Fruit fly (Drosophila melanogaster) whole organism, embryonic: Measurements from ENCODE around the gene BORCS6.

Experiments used
- Bgb ChIP-seq: fragments of 200-800 bp; sonication (Bioruptor generic); IDR thresholded peaks from 2 replicates; pipeline ENCODE4 v1.3.6; 2022; ENCODE audit warnings: missing biosample characterization, missing genetic modification characterization; ENCODE audit not compliant: partially characterized antibody
- C15 ChIP-seq: fragments of 200-800 bp; sonication (Bioruptor generic); IDR thresholded peaks from 3 replicates; pipeline ENCODE4 v1.3.6; 2022; ENCODE audit warnings: missing biosample characterization, missing genetic modification characterization
- CG10209 ChIP-seq: fragments of 200-800 bp; sonication (Bioruptor generic); optimal IDR thresholded peaks from 3 replicates; lab custom pipeline; 2017; ENCODE audit warnings: missing biosample characterization, mild to moderate bottlenecking, missing genetic modification characterization, missing genetic modification reagents
- CG10565 ChIP-seq: fragments of 200-800 bp; sonication (Bioruptor generic); optimal IDR thresholded peaks from 3 replicates; lab custom pipeline; 2016; ENCODE audit warnings: missing biosample characterization, mild to moderate bottlenecking, missing genetic modification characterization
- CG11247 ChIP-seq: fragments of 200-800 bp; sonication (Bioruptor generic); IDR thresholded peaks from 2 replicates; pipeline ENCODE4 v1.3.6; 2022; ENCODE audit warnings: missing biosample characterization, missing genetic modification characterization
- CG11504 ChIP-seq: fragments of 200-800 bp; sonication (Bioruptor generic); optimal IDR thresholded peaks from 3 replicates; lab custom pipeline; 2019; ENCODE audit warnings: missing biosample characterization, mild to moderate bottlenecking, missing genetic modification characterization, moderate library complexity
- CG14710 ChIP-seq: fragments of 200-800 bp; sonication (Bioruptor generic); optimal IDR thresholded peaks from 3 replicates; lab custom pipeline; 2019; ENCODE audit warnings: missing biosample characterization, mild to moderate bottlenecking, missing genetic modification characterization, moderate library complexity
- CG16779 ChIP-seq: fragments of 200-800 bp; sonication (Bioruptor generic); IDR thresholded peaks from 2 replicates; pipeline ENCODE4 v1.3.6; 2022; ENCODE audit warnings: missing biosample characterization, missing genetic modification characterization
- CG16863 ChIP-seq: fragments of 200-800 bp; sonication (Bioruptor generic); optimal IDR thresholded peaks from 3 replicates; lab custom pipeline; 2016; ENCODE audit warnings: missing biosample characterization, missing genetic modification characterization
- CG17186 ChIP-seq: fragments of 200-800 bp; sonication (Bioruptor generic); optimal IDR thresholded peaks from 3 replicates; lab custom pipeline; 2017; ENCODE audit warnings: missing biosample characterization, missing genetic modification reagents, missing genetic modification characterization
- CG17802 ChIP-seq: fragments of 200-800 bp; sonication (Bioruptor generic); optimal IDR thresholded peaks from 2 replicates; lab custom pipeline; 2018; ENCODE audit warnings: missing biosample characterization, mild to moderate bottlenecking, missing genetic modification characterization, moderate library complexity
- CG3065 ChIP-seq: fragments of 200-800 bp; sonication (Bioruptor generic); optimal IDR thresholded peaks from 2 replicates; lab custom pipeline; 2016; ENCODE audit warnings: missing biosample characterization, missing genetic modification characterization
- CG3847 ChIP-seq: fragments of 200-800 bp; sonication (Bioruptor generic); IDR thresholded peaks from 2 replicates; pipeline ENCODE4 v1.3.6; 2022; ENCODE audit warnings: missing biosample characterization, missing genetic modification characterization
- CG6854 ChIP-seq: fragments of 200-800 bp; sonication (Bioruptor generic); optimal IDR thresholded peaks from 3 replicates; lab custom pipeline; 2017; ENCODE audit warnings: missing biosample characterization, mild to moderate bottlenecking, missing genetic modification characterization
- CG7745 ChIP-seq: fragments of 200-800 bp; sonication (Bioruptor generic); optimal IDR thresholded peaks from 2 replicates; lab custom pipeline; 2018; ENCODE audit warnings: missing biosample characterization, mild to moderate bottlenecking, missing genetic modification characterization, moderate library complexity
- CG7786 ChIP-seq: fragments of 200-800 bp; sonication (Bioruptor generic); optimal IDR thresholded peaks from 2 replicates; lab custom pipeline; 2016; ENCODE audit warnings: missing biosample characterization, missing genetic modification characterization
- CG8765 ChIP-seq: fragments of 200-800 bp; sonication (Bioruptor generic); IDR thresholded peaks from 2 replicates; pipeline ENCODE4 v1.3.6; 2022; ENCODE audit warnings: missing biosample characterization, missing genetic modification characterization
- CG8944 ChIP-seq: fragments of 200-800 bp; sonication (Bioruptor generic); optimal IDR thresholded peaks from 3 replicates; lab custom pipeline; 2016; ENCODE audit warnings: missing biosample characterization, missing genetic modification characterization
- CG9609 ChIP-seq: fragments of 200-800 bp; sonication (Bioruptor generic); optimal IDR thresholded peaks from 3 replicates; lab custom pipeline; 2016; ENCODE audit warnings: missing biosample characterization, missing genetic modification characterization
- CG9797 ChIP-seq: fragments of 200-800 bp; sonication (Bioruptor generic); optimal IDR thresholded peaks from 3 replicates; lab custom pipeline; 2018; ENCODE audit warnings: missing biosample characterization, mild to moderate bottlenecking, missing genetic modification characterization
- CG9876 ChIP-seq: fragments of 200-800 bp; sonication (Bioruptor generic); optimal IDR thresholded peaks from 2 replicates; lab custom pipeline; 2016; ENCODE audit warnings: missing biosample characterization, missing genetic modification characterization
- D19B ChIP-seq: fragments of 200-800 bp; sonication (Bioruptor generic); optimal IDR thresholded peaks from 2 replicates; lab custom pipeline; 2017; ENCODE audit warnings: missing biosample characterization, mild to moderate bottlenecking, missing genetic modification characterization
- Doc2 ChIP-seq: fragments of 200-800 bp; sonication (Bioruptor generic); IDR thresholded peaks from 2 replicates; pipeline ENCODE4 v1.3.6; 2022; ENCODE audit warnings: missing biosample characterization, missing genetic modification characterization
- Max ChIP-seq: fragments of 200-800 bp; sonication (Bioruptor generic); optimal IDR thresholded peaks from 2 replicates; lab custom pipeline; 2016; ENCODE audit warnings: missing biosample characterization, mild to moderate bottlenecking, missing genetic modification characterization
- NK7.1 ChIP-seq: fragments of 200-800 bp; sonication (Bioruptor generic); optimal IDR thresholded peaks from 3 replicates; lab custom pipeline; 2016; ENCODE audit warnings: missing biosample characterization, missing genetic modification characterization
- Nf-YB ChIP-seq: fragments of 200-800 bp; sonication (Bioruptor generic); optimal IDR thresholded peaks from 3 replicates; lab custom pipeline; 2019; ENCODE audit warnings: missing biosample characterization, mild to moderate bottlenecking, missing genetic modification characterization, moderate library complexity
- NfI ChIP-seq: fragments of 200-800 bp; sonication (Bioruptor generic); optimal IDR thresholded peaks from 3 replicates; lab custom pipeline; 2018; ENCODE audit warnings: missing biosample characterization, mild to moderate bottlenecking, missing genetic modification characterization, moderate library complexity
- Xbp1 ChIP-seq: fragments of 200-800 bp; sonication (Bioruptor generic); optimal IDR thresholded peaks from 3 replicates; lab custom pipeline; 2016; ENCODE audit warnings: missing biosample characterization, mild to moderate bottlenecking, missing genetic modification characterization
- ab ChIP-seq: fragments of 200-800 bp; sonication (Bioruptor generic); optimal IDR thresholded peaks from 2 replicates; lab custom pipeline; 2016; ENCODE audit warnings: missing biosample characterization, missing genetic modification characterization
- abd-A ChIP-seq: fragments of 200-800 bp; sonication (Bioruptor generic); optimal IDR thresholded peaks from 3 replicates; lab custom pipeline; 2019; ENCODE audit warnings: missing biosample characterization, mild to moderate bottlenecking, missing genetic modification characterization, moderate library complexity
- ac ChIP-seq: fragments of 200-800 bp; sonication (Bioruptor generic); optimal IDR thresholded peaks from 3 replicates; lab custom pipeline; 2017; ENCODE audit warnings: missing biosample characterization, mild to moderate bottlenecking, missing genetic modification characterization
- ato ChIP-seq: fragments of 200-800 bp; sonication (Bioruptor generic); IDR thresholded peaks from 2 replicates; pipeline ENCODE4 v1.3.6; 2022; ENCODE audit warnings: missing biosample characterization, missing genetic modification characterization; ENCODE audit not compliant: partially characterized antibody
- bigmax ChIP-seq: fragments of 200-800 bp; sonication (Bioruptor generic); optimal IDR thresholded peaks from 2 replicates; lab custom pipeline; 2018; ENCODE audit warnings: missing biosample characterization, mild to moderate bottlenecking, missing genetic modification characterization
- chm ChIP-seq: fragments of 200-800 bp; sonication (Bioruptor generic); IDR thresholded peaks from 2 replicates; pipeline ENCODE4 v1.3.6; 2022; ENCODE audit warnings: missing biosample characterization, missing genetic modification characterization
- chn ChIP-seq: fragments of 200-800 bp; sonication (Bioruptor generic); optimal IDR thresholded peaks from 2 replicates; lab custom pipeline; 2016; ENCODE audit warnings: missing biosample characterization, missing genetic modification characterization
- corto ChIP-seq: fragments of 200-800 bp; sonication (Bioruptor generic); optimal IDR thresholded peaks from 2 replicates; lab custom pipeline; 2016; ENCODE audit warnings: missing biosample characterization, mild to moderate bottlenecking, missing genetic modification characterization, moderate library complexity
- croc ChIP-seq: fragments of 200-800 bp; sonication (Bioruptor generic); conservative IDR thresholded peaks from 3 replicates; pipeline ENCODE4 v1.3.6; 2022; ENCODE audit warnings: missing biosample characterization, missing genetic modification characterization
- crp ChIP-seq, 2 experiments: fragments of 200-800 bp; sonication (Bioruptor generic); optimal IDR thresholded peaks; 2 replicates in 1 of 2; 3 replicates in 1 of 2; lab custom pipeline; 2017; ENCODE audit warnings: missing biosample characterization in 2 of 2, missing genetic modification characterization in 2 of 2, mild to moderate bottlenecking in 1 of 2, moderate library complexity in 1 of 2
- dm ChIP-seq: fragments of 200-800 bp; sonication (Bioruptor generic); optimal IDR thresholded peaks from 3 replicates; lab custom pipeline; 2016; ENCODE audit warnings: missing biosample characterization, missing genetic modification characterization
- ewg ChIP-seq: fragments of 200-800 bp; sonication (Bioruptor generic); optimal IDR thresholded peaks from 3 replicates; lab custom pipeline; 2017; ENCODE audit warnings: mild to moderate bottlenecking, missing biosample characterization, missing genetic modification reagents, missing genetic modification characterization
- gcm ChIP-seq: fragments of 200-800 bp; sonication (Bioruptor generic); optimal IDR thresholded peaks from 2 replicates; lab custom pipeline; 2019; ENCODE audit warnings: missing biosample characterization, mild to moderate bottlenecking, missing genetic modification characterization, moderate library complexity
- gfzf ChIP-seq: fragments of 200-800 bp; sonication (Bioruptor generic); optimal IDR thresholded peaks from 2 replicates; lab custom pipeline; 2016; ENCODE audit warnings: missing biosample characterization, mild to moderate bottlenecking, missing genetic modification characterization, moderate library complexity
- grau ChIP-seq: fragments of 200-800 bp; optimal IDR thresholded peaks from 3 replicates; lab custom pipeline; 2019; ENCODE audit warnings: missing biosample characterization, mild to moderate bottlenecking, missing genetic modification characterization, moderate library complexity
- kah ChIP-seq: fragments of 200-800 bp; sonication (Bioruptor generic); optimal IDR thresholded peaks from 2 replicates; lab custom pipeline; 2018; ENCODE audit warnings: missing biosample characterization, mild to moderate bottlenecking, missing genetic modification characterization
- kni ChIP-seq: fragments of 200-800 bp; sonication (Bioruptor generic); optimal IDR thresholded peaks from 3 replicates; lab custom pipeline; 2017; ENCODE audit warnings: mild to moderate bottlenecking, missing biosample characterization, missing genetic modification reagents, missing genetic modification characterization
- pnt ChIP-seq: fragments of 200-800 bp; sonication (Bioruptor generic); optimal IDR thresholded peaks from 3 replicates; lab custom pipeline; 2016; ENCODE audit warnings: missing biosample characterization, missing genetic modification characterization
- slp2 ChIP-seq: fragments of 200-800 bp; sonication (Bioruptor generic); optimal IDR thresholded peaks from 2 replicates; lab custom pipeline; 2016; ENCODE audit warnings: missing biosample characterization, missing genetic modification characterization
- so ChIP-seq: fragments of 200-800 bp; sonication (Bioruptor generic); IDR thresholded peaks from 3 replicates; pipeline ENCODE4 v1.3.6; 2022; ENCODE audit warnings: missing biosample characterization, missing genetic modification characterization
- ssp ChIP-seq: fragments of 200-800 bp; sonication (Bioruptor generic); IDR thresholded peaks from 2 replicates; pipeline ENCODE4 v1.3.6; 2022; ENCODE audit warnings: missing biosample characterization, missing genetic modification characterization
- twi ChIP-seq: fragments of 200-800 bp; optimal IDR thresholded peaks from 2 replicates; lab custom pipeline; 2019; ENCODE audit warnings: missing biosample characterization, mild to moderate bottlenecking, missing genetic modification characterization, moderate library complexity

BORCS6 gene

DNA sequence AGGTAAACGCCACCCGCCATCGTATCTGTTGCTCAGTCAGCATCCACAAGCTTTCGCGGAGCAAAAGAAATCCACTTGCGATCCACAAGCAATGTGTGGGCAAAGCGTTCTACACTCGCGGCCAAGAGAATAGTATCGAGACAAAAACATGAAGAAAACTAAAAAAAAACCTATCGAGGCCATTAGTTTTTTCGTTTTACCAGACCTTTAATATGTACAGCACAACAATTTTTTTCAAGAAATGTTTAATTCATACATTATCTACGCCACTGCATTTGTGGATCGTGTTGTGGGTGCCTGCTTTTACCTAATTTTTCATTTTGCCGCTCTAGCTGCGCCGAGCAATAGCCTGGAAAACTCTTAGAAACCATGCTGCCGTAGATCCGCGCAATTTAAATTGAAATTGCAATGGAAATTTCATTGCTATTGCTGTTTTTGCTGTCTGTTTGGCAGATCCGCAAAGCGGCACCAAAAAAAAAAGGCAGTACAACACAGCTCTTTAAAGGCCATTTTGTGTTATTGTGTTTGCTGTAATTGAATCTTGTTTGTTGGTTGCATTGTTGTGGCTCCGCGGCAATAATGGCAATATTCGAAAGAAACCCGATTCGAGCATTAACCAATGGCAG is 22.5 kb downstream of the BORCS6 start (continued):
- no peak for TF ChIP-seq abd-A (tag; lab: Kevin White, UChicago)
- no peak for TF ChIP-seq CG6854 (GFP tag; lab: Kevin White, UChicago)
- no peak for TF ChIP-seq so (GFP tag; lab: Robert Waterston, UW)
- no peak for TF ChIP-seq ato (GFP tag; lab: Robert Waterston, UW)
- no peak for TF ChIP-seq C15 (GFP tag; lab: Robert Waterston, UW)
- TF ChIP-seq CG14710 (tag; lab: Kevin White, UChicago), result peak; percentile 36
- TF ChIP-seq D19B (GFP tag; lab: Kevin White, UChicago), result peak; percentile 29
- TF ChIP-seq Xbp1, result peak; percentile 63
- TF ChIP-seq kah (GFP tag; lab: Kevin White, UChicago), result peak; percentile 35
- no peak for TF ChIP-seq CG8944
- TF ChIP-seq NfI (GFP tag; lab: Kevin White, UChicago), result peak; percentile 51
- TF ChIP-seq gfzf (GFP tag; lab: Kevin White, UChicago), result no peak
- peak; percentile 12 for TF ChIP-seq chn (GFP tag; lab: Kevin White, UChicago)
- TF ChIP-seq pnt, result peak; percentile 42
- TF ChIP-seq crp (GFP tag; optimal IDR thresholded peaks at IDR 0.05; lab: Kevin White, UChicago), result no peak
- peak; percentile 27; the same call in 1 of the 3 replicates for TF ChIP-seq croc (GFP tag; lab: Robert Waterston, UW)
- no peak for TF ChIP-seq bigmax (GFP tag; lab: Kevin White, UChicago)
- TF ChIP-seq CG16779, result no peak
- no peak for TF ChIP-seq CG9797 (GFP tag; lab: Kevin White, UChicago)
- peak; percentile 37 for TF ChIP-seq ewg (GFP tag; lab: Kevin White, UChicago)
- no peak for TF ChIP-seq CG7745 (tag; lab: Kevin White, UChicago)
- no peak for TF ChIP-seq kni (GFP tag; lab: Kevin White, UChicago)
- TF ChIP-seq NK7.1 (GFP tag; lab: Kevin White, UChicago), result peak; percentile 50
- TF ChIP-seq CG3847 (GFP tag; lab: Robert Waterston, UW), result no peak
- no peak for TF ChIP-seq CG17186 (GFP tag; lab: Kevin White, UChicago)
- no peak for TF ChIP-seq CG9876 (GFP tag; lab: Kevin White, UChicago)
- no peak for TF ChIP-seq CG11247 (GFP tag; lab: Robert Waterston, UW)
- no peak for TF ChIP-seq CG3065 (GFP tag; lab: Kevin White, UChicago)
- TF ChIP-seq Nf-YB, result peak; percentile 20
- peak; percentile 0 for TF ChIP-seq dm (GFP tag; lab: Kevin White, UChicago)
- TF ChIP-seq CG17802 (tag; lab: Kevin White, UChicago), result peak; percentile 32
- no peak for TF ChIP-seq ab (GFP tag; lab: Kevin White, UChicago)
- TF ChIP-seq CG11504 (tag; lab: Kevin White, UChicago), result peak; percentile 76
- peak; percentile 59 for TF ChIP-seq grau
- peak; percentile 43 for TF ChIP-seq gcm (GFP tag; lab: Kevin White, UChicago)
- TF ChIP-seq CG10209 (GFP tag; lab: Kevin White, UChicago), result peak; percentile 25
- TF ChIP-seq CG10565 (GFP tag; lab: Kevin White, UChicago), result no peak
- TF ChIP-seq ac (GFP tag; lab: Kevin White, UChicago), result no peak
- no peak for TF ChIP-seq Max
- no peak for TF ChIP-seq CG7786 (GFP tag; lab: Kevin White, UChicago)
- TF ChIP-seq chm, result peak; percentile 62; the same call in 1 of the 2 replicates
- TF ChIP-seq CG16863 (GFP tag; lab: Kevin White, UChicago), result peak; percentile 4
- no peak for TF ChIP-seq twi (tag; lab: Kevin White, UChicago)
- TF ChIP-seq CG8765 (GFP tag; lab: Robert Waterston, UW), result peak; percentile 52; the same call in 1 of the 2 replicates
- TF ChIP-seq Bgb (GFP tag; lab: Robert Waterston, UW), result no peak
- peak; percentile 24 for TF ChIP-seq CG9609 (GFP tag; lab: Kevin White, UChicago)
- TF ChIP-seq Doc2 (GFP tag; lab: Robert Waterston, UW), result no peak
- peak; percentile 33; the same call in 1 of the 2 replicates for TF ChIP-seq ssp (GFP tag; lab: Robert Waterston, UW)
- TF ChIP-seq slp2 (GFP tag; lab: Kevin White, UChicago), result peak; percentile 60
- no peak for TF ChIP-seq corto (GFP tag; lab: Kevin White, UChicago)
